Fruit fly (Drosophila melanogaster): ENCODE results near the gene Obp22a.

Gene Obp22a

DNA sequence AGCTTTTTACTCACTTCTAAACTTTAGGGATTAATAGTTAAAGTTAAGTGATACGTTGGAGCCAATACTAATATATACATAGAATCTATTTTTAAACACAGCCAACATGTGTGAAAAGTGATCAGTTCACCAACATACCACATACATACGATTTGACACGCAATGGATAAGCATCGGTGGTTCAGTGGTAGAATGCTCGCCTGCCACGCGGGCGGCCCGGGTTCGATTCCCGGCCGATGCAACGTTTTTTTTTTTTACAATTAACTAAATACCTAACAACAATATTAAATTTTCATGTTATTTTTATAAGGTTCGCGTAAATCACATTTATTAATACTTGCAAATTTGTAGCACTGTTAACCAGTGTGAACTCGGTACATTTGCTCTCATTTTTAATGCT, 39.6 kb upstream of the Obp22a start (continued):
- no peak for TF ChIP-seq pho (GFP tag; optimal IDR thresholded peaks at IDR 0.05)
- TF ChIP-seq CG6791 (GFP tag; IDR thresholded peaks at IDR 0.05; ENCODE audit: partially characterized antibody): peak; percentile 86
- TF ChIP-seq H15 (GFP tag; IDR thresholded peaks at IDR 0.05): no peak
- TF ChIP-seq pita (GFP tag; optimal IDR thresholded peaks at IDR 0.05): no peak
- no peak for TF ChIP-seq shn (GFP tag; optimal IDR thresholded peaks at IDR 0.05)
- TF ChIP-seq Asciz (GFP tag; optimal IDR thresholded peaks at IDR 0.05): no peak
- no peak for TF ChIP-seq cwo (GFP tag; optimal IDR thresholded peaks at IDR 0.05)
- TF ChIP-seq mld (GFP tag; IDR thresholded peaks at IDR 0.05; ENCODE audit: partially characterized antibody): peak; percentile 87
- TF ChIP-seq CG3726 (GFP tag; IDR thresholded peaks at IDR 0.05): no peak
- no peak for TF ChIP-seq CG17359 (tag; optimal IDR thresholded peaks at IDR 0.05)
- no peak for TF ChIP-seq Pdp1 (GFP tag; optimal IDR thresholded peaks at IDR 0.05)
- TF ChIP-seq Six4 (GFP tag; optimal IDR thresholded peaks at IDR 0.05): no peak
- TF ChIP-seq cg (GFP tag; optimal IDR thresholded peaks at IDR 0.05): peak; percentile 26
- peak; percentile 51; the same call in 1 of the 2 replicates for TF ChIP-seq hbn (GFP tag; IDR thresholded peaks at IDR 0.05; ENCODE audit: partially characterized antibody)
- TF ChIP-seq lov (optimal IDR thresholded peaks at IDR 0.05): no peak
- no peak for TF ChIP-seq lov (GFP tag; IDR thresholded peaks at IDR 0.05)
- TF ChIP-seq vfl (GFP tag; optimal IDR thresholded peaks at IDR 0.05): no peak
- peak; percentile 49; the same call in 2 of the 3 replicates for TF ChIP-seq vnd (GFP tag; IDR thresholded peaks at IDR 0.05; ENCODE audit: partially characterized antibody)
- no peak for TF ChIP-seq Sox100B (GFP tag; optimal IDR thresholded peaks at IDR 0.05)
- no peak for TF ChIP-seq CoRest (tag; optimal IDR thresholded peaks at IDR 0.05)
- TF ChIP-seq slbo (GFP tag; IDR thresholded peaks at IDR 0.05): no peak
- TF ChIP-seq CG15601 (tag; optimal IDR thresholded peaks at IDR 0.05): no peak
- TF ChIP-seq CG6654 (GFP tag; optimal IDR thresholded peaks at IDR 0.05): no peak
- no peak for TF ChIP-seq so (GFP tag; IDR thresholded peaks at IDR 0.05)
- no peak for TF ChIP-seq unpg (GFP tag; optimal IDR thresholded peaks at IDR 0.05)
- TF ChIP-seq CG17802 (tag; optimal IDR thresholded peaks at IDR 0.05): no peak
- TF ChIP-seq tna (GFP tag; IDR thresholded peaks at IDR 0.05; ENCODE audit: partially characterized antibody): peak; percentile 64
- peak; percentile 54; the same call in 1 of the 2 replicates for TF ChIP-seq sna (GFP tag; IDR thresholded peaks at IDR 0.05; ENCODE audit: partially characterized antibody)
- no peak for TF ChIP-seq CG3163 (GFP tag; optimal IDR thresholded peaks at IDR 0.05)
- peak; percentile 64; the same call in 1 of the 3 replicates for TF ChIP-seq hb (GFP tag; IDR thresholded peaks at IDR 0.05; ENCODE audit: partially characterized antibody)
- no peak for TF ChIP-seq CG15011 (GFP tag; optimal IDR thresholded peaks at IDR 0.05)
- TF ChIP-seq Dip2 (GFP tag; IDR thresholded peaks at IDR 0.05): no peak
- TF ChIP-seq CG17568 (GFP tag; optimal IDR thresholded peaks at IDR 0.05): no peak
- peak; percentile 36; the same call in 1 of the 2 replicates for TF ChIP-seq inv (GFP tag; IDR thresholded peaks at IDR 0.05; ENCODE audit: partially characterized antibody)
- TF ChIP-seq dimm (GFP tag; IDR thresholded peaks at IDR 0.05): no peak
- TF ChIP-seq CG7963 (GFP tag; IDR thresholded peaks at IDR 0.05; ENCODE audit: partially characterized antibody): peak; percentile 64; the same call in 2 of the 3 replicates
- TF ChIP-seq zen2 (GFP tag; IDR thresholded peaks at IDR 0.05; ENCODE audit: partially characterized antibody): 0 out of 3 replicates have a peak, but pooled peaks have one; percentile 27
- TF ChIP-seq bbx (GFP tag; IDR thresholded peaks at IDR 0.05; ENCODE audit: partially characterized antibody): peak; percentile 71; the same call in 1 of the 2 replicates
- no peak for TF ChIP-seq lmd (GFP tag; IDR thresholded peaks at IDR 0.05)
- TF ChIP-seq zfh2 (GFP tag; optimal IDR thresholded peaks at IDR 0.05): no peak
- no peak for TF ChIP-seq CG1792 (GFP tag; optimal IDR thresholded peaks at IDR 0.05)

All from whole organism, embryonic.